Fruit fly (Drosophila melanogaster) whole organism, wandering third instar larva: ENCODE data around the gene cact.

Source experiments
- Abd-B ChIP-seq: fragments of >200 bp; optimal IDR thresholded peaks from 2 replicates; lab custom pipeline; 2017; ENCODE audit warnings: missing biosample characterization, missing genetic modification characterization
- CG32264 ChIP-seq: fragments of 200-800 bp; sonication (Bioruptor generic); optimal IDR thresholded peaks from 2 replicates; lab custom pipeline; 2016; ENCODE audit warnings: missing biosample characterization, missing genetic modification characterization
- CG9705 ChIP-seq: fragments of 200-800 bp; sonication (Bioruptor generic); optimal IDR thresholded peaks from 2 replicates; lab custom pipeline; 2018; ENCODE audit warnings: missing biosample characterization, mild to moderate bottlenecking, missing genetic modification characterization
- CrebA ChIP-seq: fragments of 200-800 bp; sonication (Bioruptor generic); optimal IDR thresholded peaks from 2 replicates; lab custom pipeline; 2016; ENCODE audit warnings: missing biosample characterization, mild to moderate bottlenecking, missing genetic modification characterization, borderline replicate concordance
- Dfd ChIP-seq: fragments of >200 bp; optimal IDR thresholded peaks from 2 replicates; lab custom pipeline; 2017; ENCODE audit warnings: missing biosample characterization, missing genetic modification characterization
- Dif ChIP-seq: fragments of 200-275, 200-300 bp; sonication (Bioruptor generic); optimal IDR thresholded peaks from 2 replicates; lab custom pipeline; 2018; ENCODE audit warnings: missing biosample characterization, missing genetic modification characterization; ENCODE audit not compliant: partially characterized antibody
- HLH106 ChIP-seq: fragments of 200-800 bp; optimal IDR thresholded peaks from 3 replicates; lab custom pipeline; 2019; ENCODE audit warnings: missing biosample characterization, mild to moderate bottlenecking, missing genetic modification characterization, moderate library complexity
- Hnf4 ChIP-seq: fragments of 200-800 bp; sonication (Bioruptor generic); optimal IDR thresholded peaks from 2 replicates; lab custom pipeline; 2016; ENCODE audit warnings: missing biosample characterization, mild to moderate bottlenecking, missing genetic modification characterization
- Hr78 ChIP-seq: fragments of >200 bp; optimal IDR thresholded peaks from 2 replicates; lab custom pipeline; 2017; ENCODE audit warnings: missing biosample characterization, missing genetic modification characterization
- Hr83 ChIP-seq: fragments of 200-300 bp; sonication (Bioruptor generic); optimal IDR thresholded peaks from 2 replicates; lab custom pipeline; 2016; ENCODE audit warnings: missing biosample characterization, mild to moderate bottlenecking, missing genetic modification characterization, moderate library complexity; ENCODE audit not compliant: poor library complexity, severe bottlenecking
- Mio ChIP-seq: sonication (Bioruptor generic); optimal IDR thresholded peaks from 2 replicates; lab custom pipeline; 2016; ENCODE audit warnings: missing biosample characterization, missing genetic modification characterization
- Myc ChIP-seq: fragments of >200 bp; optimal IDR thresholded peaks from 2 replicates; lab custom pipeline; 2017
- OdsH ChIP-seq: fragments of 200-800 bp; sonication (Bioruptor generic); optimal IDR thresholded peaks from 2 replicates; lab custom pipeline; 2016; ENCODE audit warnings: missing biosample characterization, mild to moderate bottlenecking, missing genetic modification characterization
- Rel ChIP-seq, 2 experiments: fragments of 200-800 bp; sonication (Bioruptor generic) in 1 of 2; optimal IDR thresholded peaks; 2 replicates in 1 of 2; 3 replicates in 1 of 2; lab custom pipeline; 2016 to 2019; ENCODE audit warnings: mild to moderate bottlenecking in 2 of 2, missing biosample characterization in 2 of 2, missing genetic modification characterization in 2 of 2, moderate library complexity in 1 of 2
- Sp1 ChIP-seq: fragments of 200-800 bp; sonication (Bioruptor generic); optimal IDR thresholded peaks from 3 replicates; lab custom pipeline; 2019; ENCODE audit warnings: missing biosample characterization, mild to moderate bottlenecking, missing genetic modification characterization, moderate library complexity
- Vsx2 ChIP-seq: fragments of 200-300, 225-300 bp; sonication (Bioruptor generic); optimal IDR thresholded peaks from 2 replicates; lab custom pipeline; 2018; ENCODE audit warnings: missing biosample characterization, missing genetic modification characterization; ENCODE audit not compliant: partially characterized antibody
- br ChIP-seq: fragments of 200-800 bp; sonication (Bioruptor generic); optimal IDR thresholded peaks from 2 replicates; lab custom pipeline; 2016; ENCODE audit warnings: missing biosample characterization, missing genetic modification characterization
- brk ChIP-seq: fragments of 200-800 bp; sonication (Bioruptor generic); optimal IDR thresholded peaks from 2 replicates; lab custom pipeline; 2016; ENCODE audit warnings: missing biosample characterization, mild to moderate bottlenecking, missing genetic modification characterization
- dl ChIP-seq, 2 experiments: fragments of 175-275, 200-275 bp in 1 of 2; fragments of 200-275 bp in 1 of 2; sonication (Bioruptor generic); optimal IDR thresholded peaks; lab custom pipeline; 2018; ENCODE audit warnings: mild to moderate bottlenecking in 2 of 2, missing biosample characterization in 2 of 2, missing genetic modification characterization in 2 of 2, moderate library complexity in 2 of 2; ENCODE audit not compliant: partially characterized antibody in 2 of 2, insufficient read depth in 1 of 2
- dmrt93B ChIP-seq: fragments of 200-800 bp; sonication (Bioruptor generic); optimal IDR thresholded peaks from 2 replicates; lab custom pipeline; 2018; ENCODE audit warnings: missing biosample characterization, mild to moderate bottlenecking, missing genetic modification characterization
- dsf ChIP-seq: sonication (Bioruptor generic); optimal IDR thresholded peaks from 2 replicates; lab custom pipeline; 2016; ENCODE audit warnings: missing biosample characterization, missing genetic modification characterization, borderline replicate concordance
- ey ChIP-seq: fragments of 200-800 bp; sonication (Bioruptor generic); optimal IDR thresholded peaks from 2 replicates; lab custom pipeline; 2016; ENCODE audit warnings: missing biosample characterization, missing genetic modification characterization
- foxo ChIP-seq, 2 experiments: fragments of 200-800 bp; sonication (Bioruptor generic); optimal IDR thresholded peaks; 2 replicates in 1 of 2; 3 replicates in 1 of 2; lab custom pipeline; 2016 to 2017; ENCODE audit warnings: missing biosample characterization in 2 of 2, missing genetic modification characterization in 2 of 2
- fru ChIP-seq: fragments of 200-800 bp; sonication (Bioruptor generic); optimal IDR thresholded peaks from 3 replicates; lab custom pipeline; 2016; ENCODE audit warnings: missing biosample characterization, mild to moderate bottlenecking, missing genetic modification characterization
- h ChIP-seq: fragments of 200-800 bp; sonication (Bioruptor generic); optimal IDR thresholded peaks from 3 replicates; lab custom pipeline; 2016; ENCODE audit warnings: missing biosample characterization, mild to moderate bottlenecking, missing genetic modification characterization
- jim ChIP-seq: fragments of 175-275, 200-325 bp; sonication (Bioruptor generic); optimal IDR thresholded peaks from 2 replicates; lab custom pipeline; 2016; ENCODE audit warnings: missing biosample characterization, mild to moderate bottlenecking, missing genetic modification characterization
- lola ChIP-seq: fragments of >200 bp; optimal IDR thresholded peaks from 2 replicates; lab custom pipeline; 2017; ENCODE audit warnings: missing biosample characterization, missing genetic modification characterization
- pan ChIP-seq: fragments of >200 bp; optimal IDR thresholded peaks from 2 replicates; lab custom pipeline; 2017
- psq ChIP-seq: fragments of 200-800 bp; sonication (Bioruptor generic); optimal IDR thresholded peaks from 3 replicates; lab custom pipeline; 2017; ENCODE audit warnings: missing biosample characterization, mild to moderate bottlenecking, missing genetic modification characterization, moderate library complexity
- sage ChIP-seq: fragments of 200-800 bp; sonication (Bioruptor generic); optimal IDR thresholded peaks from 2 replicates; lab custom pipeline; 2016; ENCODE audit warnings: missing biosample characterization, mild to moderate bottlenecking, missing genetic modification characterization
- usp ChIP-seq: fragments of >200 bp; optimal IDR thresholded peaks from 2 replicates; lab custom pipeline; 2017; ENCODE audit warnings: missing biosample characterization, missing genetic modification characterization
- woc ChIP-seq: sonication (Bioruptor generic); optimal IDR thresholded peaks from 2 replicates; lab custom pipeline; 2016; ENCODE audit warnings: missing biosample characterization, mild to moderate bottlenecking, missing genetic modification characterization

cact gene

DNA sequence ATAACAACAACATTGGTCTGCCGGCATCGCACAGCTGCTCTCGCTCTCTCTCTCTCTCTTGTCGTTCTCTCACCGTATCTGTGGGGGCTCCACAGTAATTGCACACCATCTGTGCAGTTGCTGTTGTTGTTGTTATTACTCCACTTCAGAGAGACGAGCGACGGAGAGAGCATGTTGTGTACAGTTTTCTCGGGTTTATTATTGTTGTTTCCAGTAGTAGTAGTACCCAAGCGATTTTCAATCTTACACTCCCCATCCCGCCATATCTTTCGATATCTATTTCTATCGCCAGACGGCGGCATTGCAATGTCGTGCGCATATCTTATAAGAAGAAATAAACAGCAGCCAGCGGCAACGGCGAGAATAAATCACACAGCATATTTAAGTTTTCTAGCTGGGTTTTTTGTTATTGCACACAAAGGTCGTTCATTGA is 57.9 kb downstream of the cact start:
- TF ChIP-seq Myc (lab: Kevin White, UChicago) (no peak), br (GFP tag; lab: Kevin White, UChicago) (no peak), jim (no peak), fru (GFP tag; lab: Kevin White, UChicago) (peak; percentile 86), dl (GFP tag; optimal IDR thresholded peaks at IDR 0.05; lab: Kevin White, UChicago; ENCODE audit: insufficient read depth in 1 of 2, partially characterized antibody in 2 of 2) (peak; percentile 67 to 71), Vsx2 (peak; percentile 44), HLH106 (tag; lab: Kevin White, UChicago) (no peak), Hnf4 (no peak), Dif (GFP tag; lab: Kevin White, UChicago) (peak; percentile 77), lola (GFP tag; lab: Kevin White, UChicago) (no peak), woc (GFP tag; lab: Kevin White, UChicago) (no peak), Mio (GFP tag; lab: Kevin White, UChicago) (no peak), Hr78 (GFP tag; lab: Kevin White, UChicago) (no peak), CG32264 (GFP tag; lab: Kevin White, UChicago) (no peak), pan (lab: Kevin White, UChicago) (no peak), ey (GFP tag; lab: Kevin White, UChicago) (no peak), psq (GFP tag; lab: Kevin White, UChicago) (no peak), Rel (GFP tag; optimal IDR thresholded peaks at IDR 0.05; lab: Kevin White, UChicago) (no peak), Rel (tag; optimal IDR thresholded peaks at IDR 0.05; lab: Kevin White, UChicago) (peak; percentile 53), dsf (GFP tag; lab: Kevin White, UChicago) (no peak), CG9705 (GFP tag; lab: Kevin White, UChicago) (no peak), Abd-B (GFP tag; lab: Kevin White, UChicago) (no peak), brk (GFP tag; lab: Kevin White, UChicago) (no peak), sage (GFP tag; lab: Kevin White, UChicago) (no peak), h (GFP tag; lab: Kevin White, UChicago) (no peak), dmrt93B (no peak)

DNA sequence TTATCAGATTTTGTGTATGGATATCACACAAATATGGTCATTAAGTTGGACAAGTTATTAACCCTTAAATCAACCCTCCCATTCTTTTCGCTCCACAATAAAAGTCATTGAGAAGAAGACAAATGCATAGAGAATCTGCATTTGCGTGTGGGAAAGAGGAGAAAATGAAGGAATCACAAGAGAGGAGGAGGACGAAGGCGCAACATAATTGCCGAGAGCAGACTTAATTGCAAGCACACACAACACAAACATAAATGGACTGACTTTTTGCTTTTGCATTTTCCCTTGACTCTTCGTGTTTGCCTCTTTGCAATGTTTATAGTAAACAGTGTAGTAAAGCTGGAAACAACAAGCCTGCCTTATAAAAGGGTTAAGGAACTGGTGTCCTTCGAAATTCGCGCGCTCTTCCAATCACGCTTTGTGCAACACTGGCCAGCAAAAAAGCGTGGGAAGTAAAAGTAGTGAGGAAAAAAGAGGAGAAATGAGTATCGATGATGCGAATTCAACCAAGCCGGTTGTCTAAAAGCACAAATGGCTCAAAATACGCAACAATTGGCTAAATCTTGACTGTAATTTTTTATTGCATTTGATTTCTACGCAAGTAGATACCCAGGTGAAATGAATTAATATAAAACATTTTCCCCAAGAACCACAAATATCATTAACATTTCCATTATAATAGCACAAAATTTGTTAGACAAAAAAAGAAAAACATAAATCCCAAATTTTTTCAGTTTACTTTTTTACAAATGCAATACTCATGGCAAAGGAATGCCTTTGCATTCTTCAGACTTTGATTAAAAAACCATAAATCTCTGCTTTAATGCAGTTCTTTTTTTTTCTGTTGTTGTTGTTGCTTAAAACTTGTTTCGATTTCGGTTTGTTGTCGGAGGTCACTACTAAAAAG is 58.6 kb downstream of the cact start:
- TF ChIP-seq Hr78 (GFP tag; lab: Kevin White, UChicago) (no peak), dl (GFP tag; optimal IDR thresholded peaks at IDR 0.05; lab: Kevin White, UChicago; ENCODE audit: insufficient read depth in 1 of 2, partially characterized antibody in 2 of 2) (no peak), Hnf4 (no peak), ey (GFP tag; lab: Kevin White, UChicago) (peak; percentile 3), Hr83 (GFP tag; lab: Kevin White, UChicago) (peak; percentile 27), psq (GFP tag; lab: Kevin White, UChicago) (peak; percentile 82), foxo (GFP tag; optimal IDR thresholded peaks at IDR 0.05; lab: Kevin White, UChicago) (peak in 1 of 2 experiments; percentile 18)

DNA sequence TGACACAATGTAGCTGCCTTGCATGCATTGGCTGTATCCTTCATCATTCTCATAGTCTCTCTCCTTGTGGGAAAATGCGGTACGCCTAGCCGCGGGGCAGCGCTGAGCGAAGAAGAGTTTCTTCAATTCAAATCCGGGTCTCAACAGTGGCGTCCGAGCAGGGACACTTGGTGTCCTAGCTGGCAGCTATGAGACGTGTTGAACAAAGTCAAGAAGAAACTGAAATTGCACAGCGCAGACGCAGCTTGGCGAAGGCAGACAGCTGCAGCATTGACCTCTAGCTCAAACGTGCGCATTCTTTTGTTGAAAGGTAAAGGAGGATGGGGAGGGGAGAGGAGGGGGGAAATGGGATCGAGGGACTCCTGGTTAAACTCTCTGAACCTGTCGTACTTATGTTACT is 62.3 kb downstream of the cact start:
- TF ChIP-seq dmrt93B (no peak), usp (GFP tag; lab: Kevin White, UChicago) (no peak), HLH106 (tag; lab: Kevin White, UChicago) (no peak), h (GFP tag; lab: Kevin White, UChicago) (no peak), Abd-B (GFP tag; lab: Kevin White, UChicago) (no peak), CrebA (GFP tag; lab: Kevin White, UChicago) (no peak), Dfd (GFP tag; lab: Kevin White, UChicago) (no peak), Hr83 (GFP tag; lab: Kevin White, UChicago) (no peak), Sp1 (GFP tag; lab: Kevin White, UChicago) (no peak), dsf (GFP tag; lab: Kevin White, UChicago) (no peak), jim (no peak), pan (lab: Kevin White, UChicago) (no peak), CG9705 (GFP tag; lab: Kevin White, UChicago) (no peak), Rel (GFP tag; optimal IDR thresholded peaks at IDR 0.05; lab: Kevin White, UChicago) (no peak), Rel (tag; optimal IDR thresholded peaks at IDR 0.05; lab: Kevin White, UChicago) (no peak), Vsx2 (no peak), Hr78 (GFP tag; lab: Kevin White, UChicago) (no peak), OdsH (GFP tag; lab: Kevin White, UChicago) (no peak), lola (GFP tag; lab: Kevin White, UChicago) (no peak)
